Worm (Caenorhabditis elegans) whole organism, young adult: ENCODE data around the gene srh-89.

ENCODE experiments used
- C06A6.2 ChIP-seq: fragments of 200-800 bp; sonication (Bioruptor generic); conservative IDR thresholded peaks from 2 replicates; pipeline ENCODE4 v1.3.6; 2022; ENCODE audit warnings: missing genetic modification characterization, missing compliant biosample characterization
- F22D6.2 ChIP-seq: sonication (generic microtip); optimal IDR thresholded peaks from 2 replicates; lab custom pipeline; 2016; ENCODE audit warnings: mild to moderate bottlenecking, missing genetic modification characterization, missing compliant biosample characterization
- K11D2.4 ChIP-seq: fragments of 200-800 bp; sonication (Bioruptor generic); IDR thresholded peaks from 2 replicates; pipeline ENCODE4 v1.3.6; 2022; ENCODE audit warnings: missing genetic modification reagents, missing genetic modification characterization, missing compliant biosample characterization
- Y53G8AR.9 ChIP-seq: fragments of 200-800 bp; sonication (Bioruptor generic); conservative IDR thresholded peaks from 2 replicates; pipeline ENCODE4 v1.3.6; 2022; ENCODE audit warnings: missing genetic modification reagents, missing genetic modification characterization, missing compliant biosample characterization
- Y79H2A.3 ChIP-seq: fragments of 200-800 bp; sonication (Bioruptor generic); conservative IDR thresholded peaks from 2 replicates; pipeline ENCODE4 v1.3.6; 2022; ENCODE audit warnings: missing genetic modification reagents, missing genetic modification characterization, missing compliant biosample characterization
- ZK185.1 ChIP-seq: sonication (generic microtip); optimal IDR thresholded peaks from 2 replicates; lab custom pipeline; 2016; ENCODE audit warnings: mild to moderate bottlenecking, missing genetic modification characterization, missing compliant biosample characterization; ENCODE audit not compliant: poor library complexity, severe bottlenecking
- ama-1 ChIP-seq, 3 experiments: fragments of 150-350 bp in 1 of 3; sonication (generic microtip) in 2 of 3; optimal IDR thresholded peaks; 2 replicates each; lab custom pipeline; 2014 to 2018; ENCODE audit warnings: missing biosample characterization in 2 of 3, missing genetic modification characterization in 2 of 3, missing genetic modification reagents in 2 of 3
- atf-7 ChIP-seq: sonication (generic microtip); optimal IDR thresholded peaks from 2 replicates; lab custom pipeline; 2017; ENCODE audit warnings: mild to moderate bottlenecking, missing genetic modification characterization, missing compliant biosample characterization
- chd-7 ChIP-seq: sonication (generic microtip); optimal IDR thresholded peaks from 2 replicates; lab custom pipeline; 2016; ENCODE audit warnings: mild to moderate bottlenecking, missing genetic modification characterization, moderate library complexity, missing compliant biosample characterization
- lin-26 ChIP-seq: fragments of 200-800 bp; sonication (Bioruptor generic); IDR thresholded peaks from 2 replicates; pipeline ENCODE4 v1.3.6; 2022; ENCODE audit warnings: missing genetic modification reagents, missing genetic modification characterization, missing compliant biosample characterization
- lin-40 ChIP-seq: sonication (generic microtip); optimal IDR thresholded peaks from 2 replicates; lab custom pipeline; 2016; ENCODE audit warnings: missing genetic modification characterization, mild to moderate bottlenecking, missing compliant biosample characterization, missing genotype, missing genetic modification reagents
- lsy-27 ChIP-seq: sonication (generic microtip); optimal IDR thresholded peaks from 2 replicates; lab custom pipeline; 2017; ENCODE audit warnings: missing genetic modification characterization, mild to moderate bottlenecking, missing compliant biosample characterization, antibody characterized with exemption, missing genotype, borderline replicate concordance; ENCODE audit not compliant: insufficient read depth
- nfyb-1 ChIP-seq: fragments of 200-800 bp; sonication (Bioruptor generic); IDR thresholded peaks from 2 replicates; pipeline ENCODE4 v1.3.6; 2022; ENCODE audit warnings: missing genetic modification reagents, missing genetic modification characterization, missing compliant biosample characterization
- nhr-27 ChIP-seq: fragments of 200-800 bp; sonication (Bioruptor generic); optimal IDR thresholded peaks from 2 replicates; lab custom pipeline; 2018; ENCODE audit warnings: mild to moderate bottlenecking, missing genetic modification characterization, moderate library complexity, missing compliant biosample characterization
- somi-1 ChIP-seq: fragments of 200-800 bp; sonication (Bioruptor generic); optimal IDR thresholded peaks from 2 replicates; lab custom pipeline; 2018; ENCODE audit warnings: mild to moderate bottlenecking, missing genetic modification characterization, missing compliant biosample characterization
- sptf-2 ChIP-seq: fragments of 200-800 bp; sonication (Bioruptor generic); optimal IDR thresholded peaks from 2 replicates; lab custom pipeline; 2018; ENCODE audit warnings: mild to moderate bottlenecking, missing genetic modification characterization, missing compliant biosample characterization
- ztf-26 ChIP-seq: sonication (generic microtip); optimal IDR thresholded peaks from 2 replicates; lab custom pipeline; 2017; ENCODE audit warnings: missing genetic modification characterization, missing compliant biosample characterization

The srh-89 gene

ce11 chrV:7415780-7416428, 48.7 kb downstream of the srh-89 start, which contains the start of gene F18E3.13:
Gene F18E3.13 (plus strand): TSS chrV:7416164.
- TF ChIP-seq C06A6.2 (GFP tag; lab: Robert Waterston, UW) (peak; percentile 34; the same call in 1 of the 2 replicates), lsy-27 (tag; lab: Kevin White, UChicago) (no peak), chd-7 (tag; lab: Kevin White, UChicago) (peak; percentile 7), atf-7 (tag; lab: Kevin White, UChicago) (peak; percentile 69), Y79H2A.3 (GFP tag; lab: Robert Waterston, UW) (no peak), ztf-26 (tag; lab: Kevin White, UChicago) (peak; percentile 79), nhr-27 (tag; lab: Kevin White, UChicago) (no peak), F22D6.2 (tag; lab: Kevin White, UChicago) (peak; percentile 21), Y53G8AR.9 (GFP tag; lab: Robert Waterston, UW) (0 out of 2 replicates have a peak, but pooled peaks have one; percentile 33), ZK185.1 (tag; lab: Kevin White, UChicago) (peak; percentile 43), lin-40 (tag; lab: Kevin White, UChicago) (peak; percentile 35), nfyb-1 (peak; percentile 74), ama-1 (optimal IDR thresholded peaks at IDR 0.05; lab: Kevin White, UChicago) (peak; percentile 96), ama-1 (GFP tag; optimal IDR thresholded peaks at IDR 0.05; lab: Kevin White, UChicago) (no peak), K11D2.4 (GFP tag; lab: Robert Waterston, UW) (0 out of 2 replicates have a peak, but pooled peaks have one; percentile 13), lin-26 (GFP tag; lab: Robert Waterston, UW) (0 out of 2 replicates have a peak, but pooled peaks have one; percentile 27), somi-1 (GFP tag; lab: Kevin White, UChicago) (peak; percentile 76)
- TF ChIP-seq, all 124 proteins: peak for 13

- no peak for TF ChIP-seq sptf-2
- peak; percentile 94 for TF ChIP-seq ama-1 (optimal IDR thresholded peaks at IDR 0.05; lab: Kevin White, UChicago)
- TF ChIP-seq ama-1 (GFP tag; optimal IDR thresholded peaks at IDR 0.05; lab: Kevin White, UChicago), result no peak
Measured at ce11 chrV:7414909-7415308, 49.7 kb downstream of the srh-89 start, which contains the start of gene F18E3.12. Gene F18E3.12 (plus strand): TSS chrV:7414985.
